Worm (Caenorhabditis elegans) whole organism, mixed stage, embryonic: ENCODE results near the gene F13A7.11.
"Not testable (repeated sequence)": the region's sequence is repeated elsewhere in the genome, so short reads cannot be mapped to it uniquely, and the experiment has no call there.

Experiments
- M03D4.4 ChIP-seq: sonication (generic microtip); optimal IDR thresholded peaks from 2 replicates; lab custom pipeline; 2017; ENCODE audit warnings: mild to moderate bottlenecking, missing genetic modification characterization, missing compliant biosample characterization
- lin-13 ChIP-seq: fragments of 150-350 bp; optimal IDR thresholded peaks from 2 replicates; lab custom pipeline; 2014; ENCODE audit warnings: missing biosample characterization, missing genetic modification characterization
- ztf-11 ChIP-seq: fragments of 150-350 bp; optimal IDR thresholded peaks from 2 replicates; lab custom pipeline; 2014; ENCODE audit warnings: missing biosample characterization, missing genetic modification characterization

DNA sequence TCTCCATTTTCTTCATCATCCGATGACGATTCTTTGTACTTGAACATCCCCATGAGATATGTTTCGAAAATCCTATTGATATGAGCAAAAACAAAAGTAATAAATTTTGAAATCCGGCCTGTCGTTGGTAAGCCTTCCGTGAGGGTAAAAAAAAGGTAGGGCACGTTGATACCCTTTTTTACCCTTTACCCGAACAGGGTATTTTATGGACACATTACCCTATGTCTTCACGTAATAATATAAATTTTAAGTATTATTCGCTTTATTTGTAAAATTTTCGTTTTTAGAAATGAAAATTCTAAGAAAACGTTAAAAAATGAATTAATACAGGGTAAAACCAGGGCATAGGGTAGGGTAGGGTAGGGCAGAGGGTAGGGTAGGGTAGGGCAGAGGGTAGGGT is 11.4 kb downstream of the F13A7.11 start, which contains the start of gene F13A7.7:
- TF ChIP-seq ztf-11 (tag; lab: Kevin White, UChicago); M03D4.4 (tag; lab: Kevin White, UChicago); lin-13: not testable (repeated sequence)
